Worm (Caenorhabditis elegans) whole organism, young adult: ENCODE results near the gene cdc-25.4.
A peak's percentile ranks its signal among the peaks of the same experiment; 100 is the strongest.

Source experiments
- B0336.3 ChIP-seq: fragments of 200-800 bp; sonication (Bioruptor generic); IDR thresholded peaks from 2 replicates; pipeline ENCODE4 v1.3.6; 2022; ENCODE audit warnings: missing genetic modification characterization, missing compliant biosample characterization
- F10E7.11 ChIP-seq: sonication (generic microtip); optimal IDR thresholded peaks from 2 replicates; lab custom pipeline; 2017; ENCODE audit warnings: mild to moderate bottlenecking, missing genetic modification characterization, moderate library complexity, missing compliant biosample characterization
- F33H1.4 ChIP-seq: fragments of 200-800 bp; sonication (Bioruptor generic); IDR thresholded peaks from 2 replicates; pipeline ENCODE4 v1.3.6; 2022; ENCODE audit warnings: missing genetic modification reagents, missing genetic modification characterization, missing compliant biosample characterization
- F39B2.1 ChIP-seq: fragments of 200-800 bp; sonication (Bioruptor generic); IDR thresholded peaks from 2 replicates; pipeline ENCODE4 v1.3.6; 2022; ENCODE audit warnings: missing genetic modification reagents, missing genetic modification characterization, missing compliant biosample characterization
- F52B5.7 ChIP-seq: sonication (generic microtip); optimal IDR thresholded peaks from 2 replicates; lab custom pipeline; 2016; ENCODE audit warnings: mild to moderate bottlenecking, missing genetic modification characterization, missing compliant biosample characterization
- F57C9.4 ChIP-seq: sonication (generic microtip); optimal IDR thresholded peaks from 2 replicates; lab custom pipeline; 2017; ENCODE audit warnings: mild to moderate bottlenecking, missing genetic modification characterization, missing compliant biosample characterization
- K12H6.12 ChIP-seq: fragments of 200-800 bp; sonication (Bioruptor generic); optimal IDR thresholded peaks from 2 replicates; lab custom pipeline; 2018; ENCODE audit warnings: mild to moderate bottlenecking, missing genetic modification characterization, missing compliant biosample characterization
- Y53F4B.3 ChIP-seq: fragments of 200-800 bp; sonication (Bioruptor generic); IDR thresholded peaks from 2 replicates; pipeline ENCODE4 v1.3.6; 2022; ENCODE audit warnings: missing genetic modification reagents, missing genetic modification characterization, missing compliant biosample characterization
- Y56A3A.18 ChIP-seq: fragments of 200-800 bp; sonication (Bioruptor generic); IDR thresholded peaks from 2 replicates; pipeline ENCODE4 v1.3.6; 2022; ENCODE audit warnings: missing genetic modification reagents, missing genetic modification characterization, missing compliant biosample characterization
- Y95B8A.8 ChIP-seq: fragments of 200-800 bp; sonication (Bioruptor generic); IDR thresholded peaks from 2 replicates; pipeline ENCODE4 v1.3.6; 2022; ENCODE audit warnings: missing genetic modification reagents, missing genetic modification characterization, missing compliant biosample characterization
- aptf-3 ChIP-seq: fragments of 200-800 bp; sonication (Bioruptor generic); IDR thresholded peaks from 2 replicates; pipeline ENCODE4 v1.3.6; 2022; ENCODE audit warnings: missing genetic modification characterization, missing compliant biosample characterization
- attf-3 ChIP-seq: fragments of 200-800 bp; sonication (Bioruptor generic); conservative IDR thresholded peaks from 2 replicates; pipeline ENCODE4 v1.3.6; 2022; ENCODE audit warnings: missing genetic modification reagents, missing genetic modification characterization, missing compliant biosample characterization
- attf-5 ChIP-seq: fragments of 200-800 bp; sonication (Bioruptor generic); optimal IDR thresholded peaks from 2 replicates; lab custom pipeline; 2018; ENCODE audit warnings: mild to moderate bottlenecking, missing genetic modification characterization, missing compliant biosample characterization
- bed-1 ChIP-seq: fragments of 200-800 bp; sonication (Bioruptor generic); IDR thresholded peaks from 2 replicates; pipeline ENCODE4 v1.3.6; 2022; ENCODE audit warnings: missing genetic modification reagents, missing genetic modification characterization, missing compliant biosample characterization
- bed-2 ChIP-seq: fragments of 200-800 bp; sonication (Bioruptor generic); IDR thresholded peaks from 2 replicates; pipeline ENCODE4 v1.3.6; 2022; ENCODE audit warnings: missing genetic modification reagents, missing genetic modification characterization, missing compliant biosample characterization
- cebp-2 ChIP-seq: fragments of 200-800 bp; sonication (Bioruptor generic); IDR thresholded peaks from 2 replicates; pipeline ENCODE4 v1.3.6; 2022; ENCODE audit warnings: missing genetic modification characterization, missing compliant biosample characterization
- ceh-100 ChIP-seq: fragments of 200-800 bp; sonication (Bioruptor generic); IDR thresholded peaks from 2 replicates; pipeline ENCODE4 v1.3.6; 2022; ENCODE audit warnings: missing genetic modification reagents, missing genetic modification characterization, missing compliant biosample characterization
- ceh-27 ChIP-seq: fragments of 200-800 bp; sonication (Bioruptor generic); optimal IDR thresholded peaks from 2 replicates; lab custom pipeline; 2018; ENCODE audit warnings: mild to moderate bottlenecking, missing genetic modification characterization, moderate library complexity, missing compliant biosample characterization
- ceh-40 ChIP-seq: fragments of 200-800 bp; sonication (Bioruptor generic); IDR thresholded peaks from 2 replicates; pipeline ENCODE4 v1.3.6; 2022; ENCODE audit warnings: missing genetic modification characterization, missing compliant biosample characterization
- ceh-91 ChIP-seq: fragments of 200-800 bp; sonication (Bioruptor generic); IDR thresholded peaks from 2 replicates; pipeline ENCODE4 v1.3.6; 2022; ENCODE audit warnings: missing genetic modification reagents, missing genetic modification characterization, missing compliant biosample characterization
- chd-7 ChIP-seq: sonication (generic microtip); optimal IDR thresholded peaks from 2 replicates; lab custom pipeline; 2016; ENCODE audit warnings: mild to moderate bottlenecking, missing genetic modification characterization, moderate library complexity, missing compliant biosample characterization
- dox-1 ChIP-seq: fragments of 200-800 bp; sonication (Bioruptor generic); IDR thresholded peaks from 2 replicates; pipeline ENCODE4 v1.3.6; 2022; ENCODE audit warnings: missing genetic modification reagents, missing genetic modification characterization, missing compliant biosample characterization
- dpl-1 ChIP-seq: fragments of 150-350 bp; optimal IDR thresholded peaks from 2 replicates; lab custom pipeline; 2014; ENCODE audit warnings: missing biosample characterization, missing genetic modification reagents, missing genetic modification characterization
- ekl-4 ChIP-seq: fragments of 200-800 bp; sonication (Bioruptor generic); IDR thresholded peaks from 2 replicates; pipeline ENCODE4 v1.3.6; 2022; ENCODE audit warnings: missing genetic modification reagents, missing genetic modification characterization, missing compliant biosample characterization
- gei-17 ChIP-seq: fragments of 200-800 bp; sonication (Bioruptor generic); optimal IDR thresholded peaks from 2 replicates; lab custom pipeline; 2018; ENCODE audit warnings: mild to moderate bottlenecking, missing genetic modification characterization, missing compliant biosample characterization
- him-1 ChIP-seq: sonication (generic microtip); optimal IDR thresholded peaks from 2 replicates; lab custom pipeline; 2016; ENCODE audit warnings: missing genotype, missing genetic modification reagents, missing genetic modification characterization, missing compliant biosample characterization
- hsf-1 ChIP-seq: fragments of 200-800 bp; sonication (Bioruptor generic); IDR thresholded peaks from 2 replicates; pipeline ENCODE4 v1.3.6; 2022; ENCODE audit warnings: missing genetic modification reagents, missing genetic modification characterization, missing compliant biosample characterization
- lsy-27 ChIP-seq: sonication (generic microtip); optimal IDR thresholded peaks from 2 replicates; lab custom pipeline; 2017; ENCODE audit warnings: missing genetic modification characterization, mild to moderate bottlenecking, missing compliant biosample characterization, antibody characterized with exemption, missing genotype, borderline replicate concordance; ENCODE audit not compliant: insufficient read depth
- madf-3 ChIP-seq: fragments of 200-800 bp; sonication (Bioruptor generic); IDR thresholded peaks from 2 replicates; pipeline ENCODE4 v1.3.6; 2022; ENCODE audit warnings: missing genetic modification reagents, missing genetic modification characterization, missing compliant biosample characterization
- mcd-1 ChIP-seq: fragments of 200-800 bp; sonication (Bioruptor generic); IDR thresholded peaks from 2 replicates; pipeline ENCODE4 v1.3.6; 2022; ENCODE audit warnings: missing genetic modification reagents, missing genetic modification characterization, missing compliant biosample characterization
- mel-28 ChIP-seq: sonication (generic microtip); optimal IDR thresholded peaks from 2 replicates; lab custom pipeline; 2016; ENCODE audit warnings: borderline replicate concordance, mild to moderate bottlenecking, missing genetic modification characterization, missing compliant biosample characterization
- mes-4 ChIP-seq: sonication (generic microtip); optimal IDR thresholded peaks from 2 replicates; lab custom pipeline; 2016; ENCODE audit warnings: missing genotype, missing genetic modification characterization, missing compliant biosample characterization
- mxl-1 ChIP-seq: sonication (generic microtip); optimal IDR thresholded peaks from 2 replicates; lab custom pipeline; 2016; ENCODE audit warnings: missing genetic modification characterization, missing compliant biosample characterization
- nhr-179 ChIP-seq: sonication (generic microtip); optimal IDR thresholded peaks from 2 replicates; lab custom pipeline; 2016; ENCODE audit warnings: mild to moderate bottlenecking, missing genetic modification characterization, missing compliant biosample characterization
- nhr-80 ChIP-seq: sonication (generic microtip); optimal IDR thresholded peaks from 2 replicates; lab custom pipeline; 2016; ENCODE audit warnings: missing genetic modification characterization, missing compliant biosample characterization
- repo-1 ChIP-seq: sonication (generic microtip); optimal IDR thresholded peaks from 2 replicates; lab custom pipeline; 2017; ENCODE audit warnings: mild to moderate bottlenecking, missing genetic modification characterization, missing compliant biosample characterization
- sea-2 ChIP-seq: fragments of 200-800 bp; sonication (Bioruptor generic); IDR thresholded peaks from 2 replicates; pipeline ENCODE4 v1.3.6; 2022; ENCODE audit warnings: missing genetic modification characterization, missing compliant biosample characterization
- somi-1 ChIP-seq: fragments of 200-800 bp; sonication (Bioruptor generic); optimal IDR thresholded peaks from 2 replicates; lab custom pipeline; 2018; ENCODE audit warnings: mild to moderate bottlenecking, missing genetic modification characterization, missing compliant biosample characterization
- tbp1 ChIP-seq: fragments of 200-800 bp; sonication (Bioruptor generic); optimal IDR thresholded peaks from 2 replicates; lab custom pipeline; 2018; ENCODE audit warnings: mild to moderate bottlenecking, missing genetic modification characterization, missing compliant biosample characterization
- tlf-1 ChIP-seq: fragments of 200-800 bp; sonication (Bioruptor generic); optimal IDR thresholded peaks from 2 replicates; lab custom pipeline; 2018; ENCODE audit warnings: mild to moderate bottlenecking, missing genetic modification characterization, missing compliant biosample characterization
- unc-130 ChIP-seq: sonication (generic microtip); optimal IDR thresholded peaks from 2 replicates; lab custom pipeline; 2016; ENCODE audit warnings: missing genetic modification reagents, missing genetic modification characterization, missing compliant biosample characterization
- ztf-18 ChIP-seq: sonication (generic microtip); optimal IDR thresholded peaks from 2 replicates; lab custom pipeline; 2016; ENCODE audit warnings: missing genotype, mild to moderate bottlenecking, missing genetic modification characterization, missing compliant biosample characterization
- ztf-22 ChIP-seq: fragments of 200-800 bp; sonication (Bioruptor generic); optimal IDR thresholded peaks from 2 replicates; lab custom pipeline; 2018; ENCODE audit warnings: mild to moderate bottlenecking, missing genetic modification characterization, moderate library complexity, missing compliant biosample characterization
- ztf-28 ChIP-seq: fragments of 200-800 bp; sonication (Bioruptor generic); IDR thresholded peaks from 2 replicates; pipeline ENCODE4 v1.3.6; 2022; ENCODE audit warnings: missing genetic modification reagents, missing genetic modification characterization, missing compliant biosample characterization
- ztf-3 ChIP-seq: fragments of 200-800 bp; sonication (Bioruptor generic); optimal IDR thresholded peaks from 2 replicates; lab custom pipeline; 2018; ENCODE audit warnings: mild to moderate bottlenecking, missing genetic modification characterization, missing compliant biosample characterization

Gene cdc-25.4

ce11 chrII:10200759-10201158, 11.5 kb upstream of the cdc-25.4 start, which contains the start of gene arv-1 (continued):
- peak; percentile 13 for TF ChIP-seq attf-5
- TF ChIP-seq K12H6.12 = no peak
- TF ChIP-seq repo-1 (tag; lab: Kevin White, UChicago) = no peak
- no peak for TF ChIP-seq chd-7 (tag; lab: Kevin White, UChicago)
- TF ChIP-seq mxl-1 (tag; lab: Kevin White, UChicago) = no peak
- no peak for TF ChIP-seq F57C9.4 (tag; lab: Kevin White, UChicago)
- TF ChIP-seq F10E7.11 = no peak
- TF ChIP-seq unc-130 (GFP tag; lab: Kevin White, UChicago) = peak; percentile 1
- TF ChIP-seq Y56A3A.18 (GFP tag; lab: Robert Waterston, UW) = no peak
- no peak for TF ChIP-seq cebp-2 (GFP tag; lab: Robert Waterston, UW)
- TF ChIP-seq gei-17 (GFP tag; lab: Kevin White, UChicago) = no peak
- no peak for TF ChIP-seq ekl-4 (GFP tag; lab: Robert Waterston, UW)
- TF ChIP-seq ztf-3 (GFP tag; lab: Kevin White, UChicago) = no peak
- no peak for TF ChIP-seq somi-1
- TF ChIP-seq mel-28 (tag; lab: Kevin White, UChicago) = no peak
- no peak for TF ChIP-seq F33H1.4
- TF ChIP-seq sea-2 (GFP tag; lab: Robert Waterston, UW) = no peak
- peak; percentile 11 for TF ChIP-seq him-1 (tag; lab: Kevin White, UChicago)
- no peak for TF ChIP-seq bed-1
- TF ChIP-seq nhr-80 (tag; lab: Kevin White, UChicago) = peak; percentile 12
- no peak for TF ChIP-seq ztf-28 (GFP tag; lab: Robert Waterston, UW)
- TF ChIP-seq bed-2 = no peak
- TF ChIP-seq dpl-1 (GFP tag; lab: Kevin White, UChicago) = no peak
- TF ChIP-seq mes-4 (tag; lab: Kevin White, UChicago) = no peak
- no peak for TF ChIP-seq mcd-1
- TF ChIP-seq aptf-3 = no peak
- no peak for TF ChIP-seq Y95B8A.8 (GFP tag; lab: Robert Waterston, UW)
- no peak for TF ChIP-seq hsf-1
- TF ChIP-seq, all 124 proteins: peak for 13

ce11 chrII:10199906-10200305, 10.6 kb upstream of the cdc-25.4 start, which contains the start of gene R05H5.4:
Gene R05H5.4, minus strand, starts transcription at chrII:10200006.
- TF ChIP-seq madf-3 = 0 out of 2 replicates have a peak, but pooled peaks have one; percentile 33
- no peak for TF ChIP-seq F52B5.7

- peak; percentile 38; the same call in 1 of the 2 replicates for TF ChIP-seq B0336.3
- no peak for TF ChIP-seq him-1 (tag; lab: Kevin White, UChicago)
These were observed 9.2 kb upstream of the cdc-25.4 start for ce11 chrII:10198486-10198885.

- no peak for TF ChIP-seq ztf-22 (GFP tag; lab: Kevin White, UChicago)
- TF ChIP-seq dox-1 (GFP tag; lab: Robert Waterston, UW) = no peak
- TF ChIP-seq tlf-1 (GFP tag; lab: Kevin White, UChicago) = peak; percentile 58
- peak; percentile 94 for TF ChIP-seq ceh-100 (GFP tag; lab: Robert Waterston, UW)
- no peak for TF ChIP-seq chd-7 (tag; lab: Kevin White, UChicago)
- TF ChIP-seq ceh-91 (GFP tag; lab: Robert Waterston, UW) = peak; percentile 94
- TF ChIP-seq ceh-40 (GFP tag; lab: Robert Waterston, UW) = no peak
- TF ChIP-seq aptf-3 = no peak
- TF ChIP-seq mel-28 (tag; lab: Kevin White, UChicago) = no peak
- no peak for TF ChIP-seq ceh-27 (GFP tag; lab: Kevin White, UChicago)
- TF ChIP-seq him-1 (tag; lab: Kevin White, UChicago) = peak; percentile 74
- peak; percentile 76 for TF ChIP-seq attf-5
- no peak for TF ChIP-seq nhr-179 (tag; lab: Kevin White, UChicago)
- TF ChIP-seq tbp1 (GFP tag; lab: Kevin White, UChicago) = peak; percentile 57
- no peak for TF ChIP-seq F39B2.1 (GFP tag; lab: Robert Waterston, UW)
- no peak for TF ChIP-seq lsy-27 (tag; lab: Kevin White, UChicago)
- no peak for TF ChIP-seq Y53F4B.3
- TF ChIP-seq attf-3 (GFP tag; lab: Robert Waterston, UW) = peak; percentile 72
- peak; percentile 58 for TF ChIP-seq ztf-18
These were observed 7.9 kb upstream of the cdc-25.4 start, which contains the start of gene R05H5.3 for ce11 chrII:10197091-10197675. Gene R05H5.3, plus strand, starts transcription at chrII:10197625.
